Worm (Caenorhabditis elegans) whole organism, L4 larva: ENCODE data around the gene eef-1G.
A peak's percentile ranks its signal among the peaks of the same experiment; 100 is the strongest.

Source experiments
- F26F4.8 ChIP-seq: fragments of 200-800 bp; sonication (Bioruptor generic); conservative IDR thresholded peaks from 2 replicates; pipeline ENCODE4 v1.3.6; 2022; ENCODE audit warnings: missing genetic modification characterization, missing compliant biosample characterization
- F37D6.2 ChIP-seq: sonication (generic microtip); optimal IDR thresholded peaks from 2 replicates; lab custom pipeline; 2016; ENCODE audit warnings: mild to moderate bottlenecking, missing genetic modification characterization, missing compliant biosample characterization
- F44E2.7 ChIP-seq: fragments of 200-800 bp; sonication (Bioruptor generic); IDR thresholded peaks from 2 replicates; pipeline ENCODE4 v2.1.2; 2022; ENCODE audit warnings: missing genetic modification characterization, missing compliant biosample characterization
- Y105C5A.15 ChIP-seq: fragments of 200-800 bp; sonication (Bioruptor generic); IDR thresholded peaks from 2 replicates; pipeline ENCODE4 v1.3.6; 2022; ENCODE audit warnings: missing genetic modification characterization, missing compliant biosample characterization
- Y5F2A.4 ChIP-seq: fragments of 200-800 bp; sonication (Bioruptor generic); optimal IDR thresholded peaks from 2 replicates; lab custom pipeline; 2018; ENCODE audit warnings: mild to moderate bottlenecking, missing genetic modification characterization, missing compliant biosample characterization
- Y75B8A.6 ChIP-seq: fragments of 200-800 bp; sonication (Bioruptor generic); IDR thresholded peaks from 2 replicates; pipeline ENCODE4 v1.3.6; 2022; ENCODE audit warnings: missing genetic modification reagents, missing genetic modification characterization, missing compliant biosample characterization
- ZK337.2 ChIP-seq: fragments of 200-800 bp; sonication (Bioruptor generic); IDR thresholded peaks from 2 replicates; pipeline ENCODE4 v1.3.6; 2022; ENCODE audit warnings: missing genetic modification reagents, missing genetic modification characterization, missing compliant biosample characterization
- aha-1 ChIP-seq: fragments of 150-350 bp; peaks from one replicate; lab custom pipeline; 2014; ENCODE audit warnings: missing biosample characterization, missing genetic modification characterization
- aly-2 ChIP-seq: sonication (generic microtip); optimal IDR thresholded peaks from 2 replicates; lab custom pipeline; 2018; ENCODE audit warnings: missing biosample characterization, missing genetic modification characterization
- ama-1 ChIP-seq: fragments of 150-350 bp; optimal IDR thresholded peaks from 2 replicates; lab custom pipeline; 2014; ENCODE audit warnings: inconsistent platforms, mixed read lengths
- ceh-20 ChIP-seq: fragments of 200-800 bp; sonication (Bioruptor generic); IDR thresholded peaks from 2 replicates; pipeline ENCODE4 v1.3.6; 2022; ENCODE audit warnings: missing genetic modification reagents, missing genetic modification characterization, missing compliant biosample characterization
- ceh-62 ChIP-seq: sonication (generic microtip); optimal IDR thresholded peaks from 2 replicates; lab custom pipeline; 2017; ENCODE audit warnings: missing biosample characterization, missing genetic modification characterization
- ces-1 ChIP-seq: fragments of 150-350 bp; sonication (generic microtip); optimal IDR thresholded peaks from 4 replicates; lab custom pipeline; 2014; ENCODE audit warnings: missing biosample characterization, missing genetic modification reagents, missing genetic modification characterization
- dmd-6 ChIP-seq: fragments of 200-800 bp; sonication (Bioruptor generic); IDR thresholded peaks from 2 replicates; pipeline ENCODE4 v1.3.6; 2022; ENCODE audit warnings: missing genetic modification reagents, missing genetic modification characterization, missing compliant biosample characterization
- dpl-1 ChIP-seq: fragments of 150-350 bp; optimal IDR thresholded peaks from 2 replicates; lab custom pipeline; 2014; ENCODE audit warnings: missing biosample characterization, missing genetic modification reagents, missing genetic modification characterization
- dve-1 ChIP-seq: sonication (generic microtip); optimal IDR thresholded peaks from 2 replicates; lab custom pipeline; 2017; ENCODE audit warnings: antibody characterized with exemption, mild to moderate bottlenecking, missing genetic modification characterization, missing compliant biosample characterization; ENCODE audit not compliant: insufficient read depth
- hif-1 ChIP-seq, 2 experiments: sonication (generic microtip); optimal IDR thresholded peaks; 2 replicates each; lab custom pipeline; 2016 to 2017; ENCODE audit warnings: missing compliant biosample characterization in 2 of 2, missing genetic modification characterization in 2 of 2, missing genetic modification reagents in 2 of 2, missing genotype in 2 of 2, mild to moderate bottlenecking in 1 of 2
- hlh-11 ChIP-seq: fragments of 200-800 bp; sonication (Bioruptor generic); optimal IDR thresholded peaks from 2 replicates; lab custom pipeline; 2018; ENCODE audit warnings: mild to moderate bottlenecking, missing genetic modification characterization, missing compliant biosample characterization
- hlh-30 ChIP-seq: sonication (generic microtip); optimal IDR thresholded peaks from 2 replicates; lab custom pipeline; 2017; ENCODE audit warnings: antibody characterized with exemption, mild to moderate bottlenecking, missing genetic modification characterization, missing compliant biosample characterization; ENCODE audit not compliant: insufficient read depth
- jun-1 ChIP-seq: fragments of 150-350 bp; optimal IDR thresholded peaks from 2 replicates; lab custom pipeline; 2014; ENCODE audit warnings: missing biosample characterization, missing genetic modification reagents, missing genetic modification characterization
- lim-7 ChIP-seq: fragments of 200-800 bp; sonication (Bioruptor generic); IDR thresholded peaks from 2 replicates; pipeline ENCODE4 v1.3.6; 2022; ENCODE audit warnings: missing genetic modification characterization, missing compliant biosample characterization
- lin-38 ChIP-seq: fragments of 200-800 bp; sonication (Bioruptor generic); IDR thresholded peaks from 2 replicates; pipeline ENCODE4 v1.3.6; 2022; ENCODE audit warnings: missing genetic modification reagents, missing genetic modification characterization, missing compliant biosample characterization
- lin-39 ChIP-seq: fragments of 150-350 bp; optimal IDR thresholded peaks from 2 replicates; lab custom pipeline; 2014; ENCODE audit warnings: missing biosample characterization, missing genetic modification reagents, missing genetic modification characterization
- mxl-3 ChIP-seq: fragments of 200-800 bp; sonication (Bioruptor generic); optimal IDR thresholded peaks from 2 replicates; lab custom pipeline; 2018; ENCODE audit warnings: mild to moderate bottlenecking, missing genetic modification characterization, missing compliant biosample characterization
- nhr-102 ChIP-seq: sonication (generic microtip); optimal IDR thresholded peaks from 2 replicates; lab custom pipeline; 2016; ENCODE audit warnings: mild to moderate bottlenecking, missing genetic modification characterization, moderate library complexity, missing compliant biosample characterization
- nhr-28 ChIP-seq: fragments of 150-350 bp; optimal IDR thresholded peaks from 2 replicates; lab custom pipeline; 2014; ENCODE audit warnings: missing biosample characterization, missing genetic modification characterization
- nhr-41 ChIP-seq: fragments of 200-800 bp; sonication (Bioruptor generic); IDR thresholded peaks from 2 replicates; pipeline ENCODE4 v1.3.6; 2022; ENCODE audit warnings: missing genetic modification reagents, missing genetic modification characterization, missing compliant biosample characterization
- nhr-6 ChIP-seq: fragments of 150-350 bp; optimal IDR thresholded peaks from 2 replicates; lab custom pipeline; 2014; ENCODE audit warnings: missing biosample characterization, missing genetic modification characterization
- rbr-2 ChIP-seq: sonication (generic microtip); optimal IDR thresholded peaks from 2 replicates; lab custom pipeline; 2016; ENCODE audit warnings: missing genotype, missing genetic modification characterization, missing compliant biosample characterization
- skn-1 ChIP-seq: fragments of 150-350 bp; optimal IDR thresholded peaks from 2 replicates; lab custom pipeline; 2014; ENCODE audit warnings: missing biosample characterization, missing genetic modification characterization
- spr-3 ChIP-seq: fragments of 200-800 bp; sonication (Bioruptor generic); optimal IDR thresholded peaks from 2 replicates; lab custom pipeline; 2018; ENCODE audit warnings: mild to moderate bottlenecking, missing genetic modification characterization, missing compliant biosample characterization
- tag-97 ChIP-seq: fragments of 200-800 bp; sonication (Bioruptor generic); IDR thresholded peaks from 2 replicates; pipeline ENCODE4 v1.3.6; 2022; ENCODE audit warnings: missing genetic modification characterization, missing compliant biosample characterization
- tra-1 ChIP-seq: fragments of 200-800 bp; sonication (Bioruptor generic); IDR thresholded peaks from 2 replicates; pipeline ENCODE4 v1.3.6; 2022; ENCODE audit warnings: missing genetic modification reagents, missing genetic modification characterization, missing compliant biosample characterization
- unc-62 ChIP-seq, 3 experiments: fragments of 150-350 bp in 1 of 3; sonication (generic microtip); optimal IDR thresholded peaks in 2 of 3; peaks in 1 of 3; 1 replicate in 1 of 3; 2 replicates in 2 of 3; lab custom pipeline; 2014 to 2017; ENCODE audit warnings: missing biosample characterization in 3 of 3, missing genetic modification characterization in 3 of 3, missing genetic modification reagents in 3 of 3, missing genotype in 1 of 3

eef-1G gene

DNA sequence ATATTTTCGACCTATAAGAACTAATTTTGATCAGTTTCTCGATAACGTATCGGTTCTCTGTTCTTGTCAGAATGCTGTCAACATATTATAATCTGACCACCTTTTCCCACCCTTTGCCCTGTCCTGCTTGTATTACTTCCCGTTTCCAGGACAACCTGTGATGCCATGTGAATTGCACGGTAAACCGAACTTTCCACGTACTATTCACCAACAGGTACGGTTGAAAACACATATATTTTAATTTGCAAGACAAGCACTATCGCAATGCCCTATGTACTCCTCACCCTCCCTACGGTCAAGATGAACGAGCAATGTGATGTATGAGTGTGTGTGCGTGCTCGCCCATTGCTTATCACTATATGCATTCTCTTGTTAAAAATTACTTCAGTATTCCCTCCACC lies 43.6 kb downstream of the eef-1G start (continued):
- no peak for TF ChIP-seq hif-1 (tag; optimal IDR thresholded peaks at IDR 0.05; lab: Kevin White, UChicago)
- peak; percentile 96 for TF ChIP-seq dmd-6 (GFP tag; lab: Robert Waterston, UW)
- no peak for TF ChIP-seq ceh-62 (tag; lab: Kevin White, UChicago)
- no peak for TF ChIP-seq tag-97 (GFP tag; lab: Robert Waterston, UW)
- no peak for TF ChIP-seq ZK337.2 (GFP tag; lab: Robert Waterston, UW)
- TF ChIP-seq nhr-102 (tag; lab: Kevin White, UChicago), result peak; percentile 57
- TF ChIP-seq lin-38 (GFP tag; lab: Robert Waterston, UW), result no peak
- TF ChIP-seq F37D6.2 (tag; lab: Kevin White, UChicago), result no peak
- no peak for TF ChIP-seq Y105C5A.15 (GFP tag; lab: Robert Waterston, UW)
- no peak for TF ChIP-seq F26F4.8 (GFP tag; lab: Robert Waterston, UW)
- TF ChIP-seq ces-1, result no peak
- no peak for TF ChIP-seq nhr-6 (tag; lab: Kevin White, UChicago)
- TF ChIP-seq dve-1 (tag; lab: Kevin White, UChicago), result peak; percentile 38
- TF ChIP-seq lin-39, result no peak
- TF ChIP-seq lim-7 (GFP tag; lab: Robert Waterston, UW), result no peak
- TF ChIP-seq aha-1 (tag; lab: Kevin White, UChicago), result peak; percentile 58
- TF ChIP-seq nhr-41 (GFP tag; lab: Robert Waterston, UW), result peak; percentile 69; the same call in 1 of the 2 replicates
- TF ChIP-seq ceh-20 (GFP tag; lab: Robert Waterston, UW), result peak; percentile 22; the same call in 1 of the 2 replicates
- TF ChIP-seq tra-1 (GFP tag; lab: Robert Waterston, UW), result peak; percentile 78
- TF ChIP-seq rbr-2 (tag; lab: Kevin White, UChicago), result no peak
- peak in 1 of 2 experiments; percentile 5 for TF ChIP-seq unc-62 (GFP tag; optimal IDR thresholded peaks at IDR 0.05 in 1 of 2; lab: Kevin White, UChicago)
- TF ChIP-seq unc-62 (tag; optimal IDR thresholded peaks at IDR 0.05; lab: Kevin White, UChicago), result no peak
- TF ChIP-seq F44E2.7, result no peak
- TF ChIP-seq skn-1 (tag; lab: Kevin White, UChicago), result no peak

- TF ChIP-seq spr-3 (GFP tag; lab: Kevin White, UChicago), result no peak
- no peak for TF ChIP-seq dpl-1 (GFP tag; lab: Kevin White, UChicago)
Measured at ce11 chrV:11010768-11011167, 45.2 kb downstream of the eef-1G start.

DNA sequence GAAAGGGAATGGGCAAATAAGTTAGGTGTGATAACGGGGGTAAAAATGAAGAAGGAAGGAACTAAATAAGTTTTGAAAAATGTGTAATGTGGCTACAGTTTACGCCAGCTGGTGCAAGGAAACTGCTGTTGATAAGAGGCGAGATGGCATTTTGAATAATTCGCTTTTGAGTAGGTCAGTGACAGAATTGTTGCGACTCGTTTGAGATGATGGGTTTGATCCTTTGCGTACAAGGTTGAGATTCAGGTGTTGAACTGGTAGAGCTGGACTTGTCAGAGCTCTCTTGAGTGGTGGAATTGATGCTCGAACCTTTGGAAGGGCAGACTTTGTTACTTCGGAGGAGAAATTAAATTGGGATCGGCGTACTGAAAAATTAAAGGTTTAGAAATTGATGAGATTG lies 46.3 kb downstream of the eef-1G start:
- TF ChIP-seq unc-62 (GFP tag; optimal IDR thresholded peaks at IDR 0.05 in 1 of 2; lab: Kevin White, UChicago) (no peak), unc-62 (tag; optimal IDR thresholded peaks at IDR 0.05; lab: Kevin White, UChicago) (no peak), Y5F2A.4 (no peak), hlh-11 (tag; lab: Kevin White, UChicago) (no peak), nhr-28 (tag; lab: Kevin White, UChicago) (peak; percentile 6)

ce11 chrV:11012419-11012818 lies 46.9 kb downstream of the eef-1G start, which contains the start of gene C13G3.1:
Gene C13G3.1 (minus strand): TSS chrV:11012465.
- TF ChIP-seq skn-1 (tag; lab: Kevin White, UChicago) (no peak), Y75B8A.6 (GFP tag; lab: Robert Waterston, UW) (no peak), jun-1 (no peak), aly-2 (tag; lab: Kevin White, UChicago) (no peak), hlh-30 (tag; lab: Kevin White, UChicago) (peak; percentile 11), mxl-3 (peak; percentile 7), nhr-28 (tag; lab: Kevin White, UChicago) (peak; percentile 1), aha-1 (tag; lab: Kevin White, UChicago) (peak; percentile 59), ama-1 (lab: Kevin White, UChicago) (no peak), tag-97 (GFP tag; lab: Robert Waterston, UW) (no peak)
- TF ChIP-seq, all 104 proteins: peak for 4
